Worm (Caenorhabditis elegans) whole organism, L1 larva: ENCODE measurements around the gene F17H10.4.
A peak's percentile ranks its signal among the peaks of the same experiment; 100 is the strongest.

ENCODE experiments used
- F16B12.6 ChIP-seq: fragments of 150-350 bp; optimal IDR thresholded peaks from 2 replicates; lab custom pipeline; 2014; ENCODE audit warnings: missing biosample characterization, missing genetic modification characterization
- Y116A8C.19 ChIP-seq: sonication (generic microtip); optimal IDR thresholded peaks from 2 replicates; lab custom pipeline; 2016; ENCODE audit warnings: missing compliant biosample characterization, missing genetic modification characterization, borderline replicate concordance
- alr-1 ChIP-seq: fragments of 200-800 bp; sonication (Bioruptor generic); optimal IDR thresholded peaks from 2 replicates; lab custom pipeline; 2018; ENCODE audit warnings: borderline replicate concordance, mild to moderate bottlenecking, missing genetic modification characterization, missing compliant biosample characterization
- ama-1 ChIP-seq: fragments of 150-350 bp; optimal IDR thresholded peaks from 2 replicates; lab custom pipeline; 2014
- blmp-1 ChIP-seq: fragments of 150-350 bp; optimal IDR thresholded peaks from 2 replicates; lab custom pipeline; 2014; ENCODE audit warnings: missing biosample characterization, missing genetic modification characterization
- ceh-8 ChIP-seq: fragments of 200-800 bp; sonication (Bioruptor generic); optimal IDR thresholded peaks from 2 replicates; lab custom pipeline; 2018; ENCODE audit warnings: mild to moderate bottlenecking, missing genetic modification characterization, moderate library complexity, missing compliant biosample characterization
- ceh-82 ChIP-seq, 3 experiments: fragments of 150-350 bp in 1 of 3; sonication (generic microtip) in 2 of 3; optimal IDR thresholded peaks; 2 replicates each; lab custom pipeline; 2014 to 2017; ENCODE audit warnings: missing biosample characterization in 3 of 3, missing genetic modification characterization in 3 of 3
- dpl-1 ChIP-seq, 3 experiments: fragments of 150-350 bp in 2 of 3; sonication (generic microtip) in 1 of 3; optimal IDR thresholded peaks; 2 replicates each; lab custom pipeline; 2014 to 2017; ENCODE audit warnings: missing biosample characterization in 3 of 3, missing genetic modification characterization in 3 of 3, missing genetic modification reagents in 3 of 3
- dsc-1 ChIP-seq: sonication (generic microtip); optimal IDR thresholded peaks from 2 replicates; lab custom pipeline; 2016; ENCODE audit warnings: mild to moderate bottlenecking, missing genetic modification characterization, missing compliant biosample characterization
- efl-1 ChIP-seq, 4 experiments: fragments of 150-350 bp; optimal IDR thresholded peaks in 3 of 4; peaks in 1 of 4; 1 replicate in 1 of 4; 2 replicates in 3 of 4; lab custom pipeline; 2014; ENCODE audit warnings: missing biosample characterization in 2 of 4, missing genetic modification characterization in 2 of 4, missing genetic modification reagents in 2 of 4
- efl-3 ChIP-seq: fragments of 200-800 bp; sonication (Bioruptor generic); optimal IDR thresholded peaks from 2 replicates; lab custom pipeline; 2018; ENCODE audit warnings: mild to moderate bottlenecking, missing genetic modification characterization, missing compliant biosample characterization
- egl-13 ChIP-seq: sonication (generic microtip); optimal IDR thresholded peaks from 2 replicates; lab custom pipeline; 2016; ENCODE audit warnings: missing genotype, missing genetic modification reagents, missing genetic modification characterization, missing compliant biosample characterization
- elt-3 ChIP-seq, 6 experiments: fragments of 150-350 bp in 1 of 6; sonication (generic microtip); optimal IDR thresholded peaks; 2 replicates each; lab custom pipeline; 2017 to 2018; ENCODE audit warnings: missing biosample characterization in 6 of 6, missing genetic modification characterization in 6 of 6, inconsistent platforms in 1 of 6
- ets-5 ChIP-seq: fragments of 200-800 bp; sonication (Bioruptor generic); IDR thresholded peaks from 2 replicates; pipeline ENCODE4 v1.3.6; 2022; ENCODE audit warnings: missing genetic modification characterization, missing compliant biosample characterization
- grh-1 ChIP-seq: fragments of 200-800 bp; sonication (Bioruptor generic); IDR thresholded peaks from 2 replicates; pipeline ENCODE4 v1.3.6; 2022; ENCODE audit warnings: missing genetic modification reagents, missing genetic modification characterization, missing compliant biosample characterization
- hlh-17 ChIP-seq: fragments of 200-800 bp; sonication (Bioruptor generic); optimal IDR thresholded peaks from 2 replicates; lab custom pipeline; 2018; ENCODE audit warnings: missing genetic modification characterization, mild to moderate bottlenecking, missing compliant biosample characterization, moderate library complexity, borderline replicate concordance
- hlh-4 ChIP-seq: sonication (generic microtip); optimal IDR thresholded peaks from 2 replicates; lab custom pipeline; 2016; ENCODE audit warnings: mild to moderate bottlenecking, missing genetic modification characterization, missing compliant biosample characterization
- isw-1 ChIP-seq: fragments of 200-800 bp; sonication (Bioruptor generic); IDR thresholded peaks from 2 replicates; pipeline ENCODE4 v1.3.6; 2022; ENCODE audit warnings: missing genetic modification characterization, missing compliant biosample characterization
- lin-14 ChIP-seq: fragments of 200-800 bp; sonication (Bioruptor generic); optimal IDR thresholded peaks from 2 replicates; lab custom pipeline; 2018; ENCODE audit warnings: mild to moderate bottlenecking, missing genetic modification characterization, moderate library complexity, missing compliant biosample characterization
- lin-15B ChIP-seq: fragments of 150-350 bp; sonication (generic microtip); optimal IDR thresholded peaks from 3 replicates; lab custom pipeline; 2014; ENCODE audit warnings: missing biosample characterization, missing genetic modification characterization
- lin-35 ChIP-seq, 2 experiments: fragments of 150-350 bp; optimal IDR thresholded peaks; 2 replicates each; lab custom pipeline; 2014; ENCODE audit warnings: missing biosample characterization in 2 of 2, missing genetic modification characterization in 2 of 2, missing genetic modification reagents in 2 of 2
- lin-39 ChIP-seq: fragments of 150-350 bp; optimal IDR thresholded peaks from 2 replicates; lab custom pipeline; 2014; ENCODE audit warnings: missing biosample characterization, missing genetic modification reagents, missing genetic modification characterization
- lir-3 ChIP-seq: sonication (generic microtip); optimal IDR thresholded peaks from 2 replicates; lab custom pipeline; 2016; ENCODE audit warnings: mild to moderate bottlenecking, missing genetic modification characterization, moderate library complexity, missing compliant biosample characterization; ENCODE audit not compliant: poor library complexity
- lsy-2 ChIP-seq, 2 experiments: fragments of 150-350 bp; optimal IDR thresholded peaks; 2 replicates each; lab custom pipeline; 2014; ENCODE audit warnings: missing biosample characterization in 2 of 2, missing genetic modification characterization in 2 of 2
- mab-9 ChIP-seq: fragments of 200-800 bp; sonication (Bioruptor generic); IDR thresholded peaks from 2 replicates; pipeline ENCODE4 v1.3.6; 2022; ENCODE audit warnings: missing genetic modification reagents, missing genetic modification characterization, missing compliant biosample characterization
- mef-2 ChIP-seq: fragments of 150-350 bp; optimal IDR thresholded peaks from 2 replicates; lab custom pipeline; 2014; ENCODE audit warnings: missing biosample characterization, missing genetic modification characterization
- nhr-12 ChIP-seq: sonication (generic microtip); optimal IDR thresholded peaks from 2 replicates; lab custom pipeline; 2017; ENCODE audit warnings: missing biosample characterization, missing genetic modification characterization
- nhr-20 ChIP-seq: sonication (generic microtip); optimal IDR thresholded peaks from 2 replicates; lab custom pipeline; 2016; ENCODE audit warnings: mild to moderate bottlenecking, missing genetic modification characterization, missing compliant biosample characterization
- nhr-28 ChIP-seq: fragments of 150-350 bp; optimal IDR thresholded peaks from 2 replicates; lab custom pipeline; 2014; ENCODE audit warnings: missing biosample characterization, missing genetic modification characterization
- nhr-71 ChIP-seq: sonication (generic microtip); optimal IDR thresholded peaks from 2 replicates; lab custom pipeline; 2016; ENCODE audit warnings: mild to moderate bottlenecking, missing genetic modification characterization, moderate library complexity, missing compliant biosample characterization
- nhr-76 ChIP-seq: sonication (generic microtip); optimal IDR thresholded peaks from 2 replicates; lab custom pipeline; 2017; ENCODE audit warnings: missing biosample characterization, missing genetic modification characterization
- nhr-84 ChIP-seq: sonication (generic microtip); optimal IDR thresholded peaks from 2 replicates; lab custom pipeline; 2017; ENCODE audit warnings: missing biosample characterization, missing genetic modification characterization
- nhr-85 ChIP-seq: sonication (generic microtip); peaks from one replicate; lab custom pipeline; 2016; ENCODE audit warnings: missing genetic modification characterization, inconsistent platforms, missing compliant biosample characterization
- nhr-90 ChIP-seq: sonication (generic microtip); optimal IDR thresholded peaks from 2 replicates; lab custom pipeline; 2016; ENCODE audit warnings: mild to moderate bottlenecking, missing genetic modification characterization, missing compliant biosample characterization; ENCODE audit not compliant: poor library complexity
- pqm-1 ChIP-seq: sonication (generic microtip); optimal IDR thresholded peaks from 3 replicates; lab custom pipeline; 2017; ENCODE audit warnings: missing biosample characterization, missing genetic modification characterization
- rnt-1 ChIP-seq: sonication (generic microtip); optimal IDR thresholded peaks from 2 replicates; lab custom pipeline; 2016; ENCODE audit warnings: mild to moderate bottlenecking, missing genetic modification characterization, moderate library complexity, missing compliant biosample characterization
- snpc-4 ChIP-seq: fragments of 150-350 bp; optimal IDR thresholded peaks from 2 replicates; lab custom pipeline; 2014; ENCODE audit warnings: missing biosample characterization, missing genetic modification characterization
- snu-23 ChIP-seq: sonication (generic microtip); optimal IDR thresholded peaks from 2 replicates; lab custom pipeline; 2016; ENCODE audit warnings: missing genetic modification characterization, missing compliant biosample characterization
- unc-62 ChIP-seq: fragments of 150-350 bp; optimal IDR thresholded peaks from 2 replicates; lab custom pipeline; 2014; ENCODE audit warnings: missing biosample characterization, missing genetic modification reagents, missing genetic modification characterization
- unc-98 ChIP-seq: fragments of 200-800 bp; sonication (Bioruptor generic); IDR thresholded peaks from 2 replicates; pipeline ENCODE4 v1.3.6; 2022; ENCODE audit warnings: missing genetic modification characterization, missing compliant biosample characterization
- xbp-1 ChIP-seq: sonication (generic microtip); optimal IDR thresholded peaks from 2 replicates; lab custom pipeline; 2016; ENCODE audit warnings: missing genetic modification characterization, missing compliant biosample characterization
- ztf-4 ChIP-seq: fragments of 150-350 bp; optimal IDR thresholded peaks from 2 replicates; lab custom pipeline; 2014; ENCODE audit warnings: missing biosample characterization, missing genetic modification characterization

F17H10.4 gene

DNA sequence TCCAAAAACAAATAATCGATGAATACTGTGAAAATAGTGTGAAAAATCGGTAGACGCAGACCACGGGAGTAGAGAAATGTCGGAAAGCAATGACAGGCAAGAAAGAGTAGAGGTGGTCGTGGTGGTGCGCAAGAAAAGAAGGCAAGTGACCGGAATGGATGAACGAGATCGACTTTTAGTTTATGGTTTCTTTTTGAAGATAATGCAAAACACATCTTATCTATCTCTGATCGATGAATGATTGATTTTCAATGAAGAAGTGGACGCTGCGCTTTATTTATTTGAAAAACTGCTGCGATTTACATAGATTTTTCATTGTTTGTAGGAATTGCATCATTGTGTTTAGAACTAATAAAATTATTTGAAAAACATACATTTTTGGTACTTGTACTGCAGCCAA is 6.4 kb downstream of the F17H10.4 start:
- TF ChIP-seq blmp-1 (tag; lab: Kevin White, UChicago), result peak; percentile 42
- TF ChIP-seq snu-23 (GFP tag; lab: Kevin White, UChicago), result peak; percentile 51
- TF ChIP-seq lin-14, result peak; percentile 55
- no peak for TF ChIP-seq snpc-4 (tag; lab: Kevin White, UChicago)
- TF ChIP-seq nhr-85 (tag; lab: Kevin White, UChicago), result peak; percentile 95
- TF ChIP-seq lin-39, result no peak
- TF ChIP-seq unc-98 (GFP tag; lab: Robert Waterston, UW), result no peak
- TF ChIP-seq F16B12.6 (tag; lab: Kevin White, UChicago), result no peak
- TF ChIP-seq lin-35 (GFP tag; optimal IDR thresholded peaks at IDR 0.05; lab: Kevin White, UChicago), result peak in 1 of 2 experiments; percentile 2
- peak in 1 of 2 experiments; percentile 23 for TF ChIP-seq lsy-2 (tag; optimal IDR thresholded peaks at IDR 0.05; lab: Kevin White, UChicago)
- no peak for TF ChIP-seq efl-1 (optimal IDR thresholded peaks at IDR 0.05; lab: Kevin White, UChicago)
- peak in 1 of 2 experiments; percentile 35 for TF ChIP-seq efl-1 (GFP tag; optimal IDR thresholded peaks at IDR 0.05 in 1 of 2; lab: Kevin White, UChicago)
- TF ChIP-seq elt-3 (tag; optimal IDR thresholded peaks at IDR 0.05; lab: Kevin White, UChicago), result peak in 1 of 6 experiments; percentile 21
- no peak for TF ChIP-seq ceh-82 (tag; optimal IDR thresholded peaks at IDR 0.05; lab: Kevin White, UChicago)
- TF ChIP-seq grh-1 (GFP tag; lab: Robert Waterston, UW), result peak; percentile 20; the same call in 1 of the 2 replicates
- TF ChIP-seq xbp-1, result no peak
- no peak for TF ChIP-seq mab-9 (GFP tag; lab: Robert Waterston, UW)
- TF ChIP-seq ets-5 (GFP tag; lab: Robert Waterston, UW), result no peak
- no peak for TF ChIP-seq pqm-1 (tag; lab: Kevin White, UChicago)
- TF ChIP-seq alr-1 (tag; lab: Kevin White, UChicago), result no peak
- no peak for TF ChIP-seq nhr-12 (tag; lab: Kevin White, UChicago)
- TF ChIP-seq nhr-90 (tag; lab: Kevin White, UChicago), result peak; percentile 15
- no peak for TF ChIP-seq lin-15B
- TF ChIP-seq Y116A8C.19, result no peak
- TF ChIP-seq ceh-8, result no peak
- TF ChIP-seq unc-62 (GFP tag; lab: Kevin White, UChicago), result no peak
- TF ChIP-seq dsc-1 (tag; lab: Kevin White, UChicago), result no peak
- TF ChIP-seq nhr-71, result peak; percentile 56
- TF ChIP-seq ztf-4, result no peak
- TF ChIP-seq hlh-4 (tag; lab: Kevin White, UChicago), result no peak
- peak; percentile 20 for TF ChIP-seq rnt-1 (tag; lab: Kevin White, UChicago)
- TF ChIP-seq nhr-28 (tag; lab: Kevin White, UChicago), result no peak
- TF ChIP-seq nhr-20 (tag; lab: Kevin White, UChicago), result peak; percentile 56
- TF ChIP-seq ama-1 (lab: Kevin White, UChicago), result no peak
- no peak for TF ChIP-seq mef-2 (tag; lab: Kevin White, UChicago)

DNA sequence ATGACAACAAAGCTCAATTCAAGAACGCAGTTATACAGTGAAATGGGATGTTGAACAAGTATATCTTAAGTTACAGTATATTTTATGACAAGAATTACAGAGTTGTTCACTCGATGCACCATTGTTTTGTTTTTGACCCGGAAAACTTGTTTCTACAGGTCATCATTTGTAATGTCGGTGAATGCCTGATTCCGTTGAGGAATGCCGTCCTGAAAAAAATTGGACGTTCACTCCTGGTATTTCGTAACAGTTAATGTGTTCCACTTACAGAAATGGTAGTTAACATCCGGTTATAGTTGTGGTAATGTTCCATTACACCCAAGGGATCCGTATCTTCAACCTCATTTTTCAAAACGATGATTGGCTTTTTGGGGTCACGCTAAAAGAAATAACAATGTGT is 9.9 kb downstream of the F17H10.4 start:
- TF ChIP-seq lir-3 (tag; lab: Kevin White, UChicago), result no peak
- TF ChIP-seq nhr-84 (tag; lab: Kevin White, UChicago), result no peak
- TF ChIP-seq nhr-12 (tag; lab: Kevin White, UChicago), result no peak
- TF ChIP-seq dpl-1 (GFP tag; optimal IDR thresholded peaks at IDR 0.05; lab: Kevin White, UChicago), result no peak
- TF ChIP-seq nhr-90 (tag; lab: Kevin White, UChicago), result peak; percentile 50
- no peak for TF ChIP-seq efl-1 (optimal IDR thresholded peaks at IDR 0.05; lab: Kevin White, UChicago)
- TF ChIP-seq efl-1 (GFP tag; optimal IDR thresholded peaks at IDR 0.05 in 1 of 2; lab: Kevin White, UChicago), result peak in 1 of 2 experiments; percentile 30
- TF ChIP-seq nhr-85 (tag; lab: Kevin White, UChicago), result no peak
- peak in 1 of 2 experiments; percentile 1 for TF ChIP-seq lin-35 (GFP tag; optimal IDR thresholded peaks at IDR 0.05; lab: Kevin White, UChicago)
- TF ChIP-seq unc-98 (GFP tag; lab: Robert Waterston, UW), result no peak
- TF ChIP-seq nhr-71, result no peak
- no peak for TF ChIP-seq hlh-17
- peak; percentile 59 for TF ChIP-seq ama-1 (lab: Kevin White, UChicago)
- no peak for TF ChIP-seq nhr-76
- TF ChIP-seq egl-13 (tag; lab: Kevin White, UChicago), result no peak
- no peak for TF ChIP-seq isw-1 (GFP tag; lab: Robert Waterston, UW)
- no peak for TF ChIP-seq efl-3 (GFP tag; lab: Kevin White, UChicago)
